Fruit fly (Drosophila melanogaster): ENCODE data around the gene r-l.

DNA sequence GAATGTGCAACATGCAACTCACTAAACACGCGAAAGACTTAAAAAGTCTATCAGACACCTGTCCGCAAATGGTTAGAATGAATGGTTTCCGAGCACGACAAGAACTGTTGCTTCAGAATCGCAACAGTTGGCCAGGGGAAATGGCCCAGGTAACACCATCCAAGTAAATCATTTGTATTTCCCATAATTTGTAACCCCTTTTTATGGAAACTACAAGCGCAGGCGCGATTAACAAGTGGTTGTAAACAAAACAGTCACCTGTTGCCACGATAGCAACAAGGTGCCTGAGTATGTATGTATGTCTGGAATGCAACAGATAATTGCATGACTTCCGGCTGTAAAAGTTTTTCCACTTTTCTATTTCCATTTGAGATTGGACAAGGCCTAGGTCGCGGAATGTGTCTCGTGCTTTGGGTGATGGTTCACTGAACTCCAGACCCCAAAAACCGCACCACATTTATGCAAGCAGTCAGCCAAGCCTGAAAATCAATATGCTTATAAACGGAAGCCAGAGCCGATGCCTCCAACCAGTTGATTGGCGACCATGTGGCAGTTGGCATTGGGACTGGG, 29.5 kb downstream of the r-l start, which contains the start of gene CG12278:
- TF ChIP-seq Hr83 (GFP tag; optimal IDR thresholded peaks at IDR 0.05; ENCODE audit: poor library complexity, severe bottlenecking): no peak
- no peak for TF ChIP-seq pan (optimal IDR thresholded peaks at IDR 0.05)
- no peak for TF ChIP-seq psq (GFP tag; optimal IDR thresholded peaks at IDR 0.05)
- no peak for TF ChIP-seq rgr (GFP tag; optimal IDR thresholded peaks at IDR 0.05)
- TF ChIP-seq fru (GFP tag; optimal IDR thresholded peaks at IDR 0.05): no peak
- TF ChIP-seq Myc (optimal IDR thresholded peaks at IDR 0.05): no peak
